Worm (Caenorhabditis elegans) whole organism, young adult: ENCODE measurements around the gene math-23.
"Not testable (repeated sequence)": the region's sequence is repeated elsewhere in the genome, so short reads cannot be mapped to it uniquely, and the experiment has no call there.

Experiments used
- atf-7 ChIP-seq: sonication (generic microtip); optimal IDR thresholded peaks from 2 replicates; lab custom pipeline; 2017; ENCODE audit warnings: mild to moderate bottlenecking, missing genetic modification characterization, missing compliant biosample characterization
- snpc-4 ChIP-seq, 5 experiments: fragments of 150-350 bp in 1 of 5; sonication (generic microtip) in 4 of 5; optimal IDR thresholded peaks; 2 replicates each; lab custom pipeline; 2014 to 2018; ENCODE audit warnings: missing genetic modification characterization in 5 of 5, missing biosample characterization in 3 of 5, antibody characterized with exemption in 2 of 5, mild to moderate bottlenecking in 2 of 5, missing compliant biosample characterization in 2 of 5, missing genotype in 2 of 5, moderate library complexity in 2 of 5, missing genetic modification reagents in 1 of 5

DNA sequence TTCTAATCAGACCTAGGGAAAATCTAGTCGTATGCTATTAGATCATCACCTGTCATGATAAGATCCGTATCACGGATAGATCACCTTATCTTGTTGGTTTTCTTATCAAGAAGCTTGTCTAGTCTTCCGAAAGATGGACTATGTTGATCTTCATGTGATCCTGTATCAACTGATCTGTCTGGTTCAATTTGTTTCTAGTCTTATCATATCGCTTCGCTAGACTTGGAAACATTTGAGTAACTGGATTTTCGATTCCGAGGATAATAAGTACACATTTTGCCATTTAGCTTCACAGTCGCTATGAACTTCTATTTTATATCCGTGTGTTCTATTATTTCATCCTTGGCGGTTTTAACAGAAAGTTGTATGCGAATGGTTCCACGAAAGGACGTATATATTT is 46.3 kb downstream of the math-23 start, which contains the start of gene ZK250.2:
- not testable (repeated sequence) for TF ChIP-seq atf-7; snpc-4 (GFP tag; optimal IDR thresholded peaks at IDR 0.05; lab: Kevin White, UChicago); snpc-4 (tag; optimal IDR thresholded peaks at IDR 0.05; lab: Kevin White, UChicago)
